Worm (Caenorhabditis elegans): ENCODE results near the gene hcf-1.

hcf-1 gene

DNA sequence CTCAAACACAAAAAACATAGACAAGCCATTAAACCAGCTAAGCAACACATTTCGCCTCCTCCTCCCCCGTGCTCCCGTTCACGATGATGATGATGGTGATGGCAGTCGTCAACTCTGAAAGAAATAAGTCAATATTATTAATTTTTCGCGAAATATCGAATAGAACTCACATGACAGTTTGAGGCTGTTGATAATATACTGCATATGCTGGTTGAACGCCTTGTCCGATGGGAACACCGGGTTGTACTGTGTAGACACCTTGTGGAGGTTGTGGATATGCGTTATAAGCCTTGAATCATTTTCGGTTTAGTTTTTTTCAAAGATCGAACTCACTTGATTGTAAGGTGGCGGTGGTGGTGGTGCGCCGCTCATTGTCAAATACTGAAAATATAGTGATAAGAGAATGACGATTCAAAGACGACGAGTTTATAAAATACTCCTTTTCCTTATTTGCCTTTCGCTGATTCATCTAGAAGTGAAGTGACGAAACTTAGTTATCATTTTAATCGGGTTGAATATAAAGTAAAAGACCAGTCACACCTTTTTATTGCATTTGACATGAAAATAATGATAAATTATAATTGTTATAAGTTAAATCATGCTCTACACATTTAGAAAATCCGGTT lies 17.9 kb upstream of the hcf-1 start, which contains the start of gene C33H5.13 (continued):
- TF ChIP-seq fkh-10 (GFP tag; optimal IDR thresholded peaks at IDR 0.05): no peak
- no peak for TF ChIP-seq fkh-2 (tag; optimal IDR thresholded peaks at IDR 0.05)

- no peak for TF ChIP-seq ZK546.5 (tag; optimal IDR thresholded peaks at IDR 0.05)
- TF ChIP-seq hmg-11 (tag; optimal IDR thresholded peaks at IDR 0.05): peak; percentile 66
- peak; percentile 98 for TF ChIP-seq lin-39 (tag; optimal IDR thresholded peaks at IDR 0.05)
- no peak for TF ChIP-seq ceh-9 (tag; optimal IDR thresholded peaks at IDR 0.05)
- no peak for TF ChIP-seq tbx-2 (tag; optimal IDR thresholded peaks at IDR 0.05)
- peak; percentile 96 for TF ChIP-seq egl-5 (tag; optimal IDR thresholded peaks at IDR 0.05)
- no peak for TF ChIP-seq fkh-2 (tag; optimal IDR thresholded peaks at IDR 0.05)
- no peak for TF ChIP-seq mdl-1 (tag; optimal IDR thresholded peaks at IDR 0.05)
- peak; percentile 4 for TF ChIP-seq nhr-77 (tag; optimal IDR thresholded peaks at IDR 0.05)
- TF ChIP-seq nhr-43 (tag; optimal IDR thresholded peaks at IDR 0.05; ENCODE audit: poor library complexity, severe bottlenecking): peak; percentile 64
- peak; percentile 73 for TF ChIP-seq nhr-23 (tag; optimal IDR thresholded peaks at IDR 0.05)
- TF ChIP-seq jun-1 (tag; optimal IDR thresholded peaks at IDR 0.05): peak; percentile 59
- no peak for TF ChIP-seq sea-2 (GFP tag; optimal IDR thresholded peaks at IDR 0.05)
- TF ChIP-seq ceh-16 (tag; optimal IDR thresholded peaks at IDR 0.05): no peak
- peak; percentile 44 for TF ChIP-seq pqm-1 (tag; optimal IDR thresholded peaks at IDR 0.05)
- peak; percentile 90 for TF ChIP-seq skn-1 (tag; optimal IDR thresholded peaks at IDR 0.05)
- TF ChIP-seq lsy-12 (tag; optimal IDR thresholded peaks at IDR 0.05): peak; percentile 58
- peak; percentile 40 for TF ChIP-seq ceh-28 (tag; optimal IDR thresholded peaks at IDR 0.05)
- TF ChIP-seq fkh-10 (GFP tag; optimal IDR thresholded peaks at IDR 0.05): no peak
- no peak for TF ChIP-seq aly-2 (tag; optimal IDR thresholded peaks at IDR 0.05)
- TF ChIP-seq ztf-4 (tag; optimal IDR thresholded peaks at IDR 0.05): no peak
- peak; percentile 97 for TF ChIP-seq pha-4 (tag; optimal IDR thresholded peaks at IDR 0.05)
- peak; percentile 82 for TF ChIP-seq snpc-4 (tag; optimal IDR thresholded peaks at IDR 0.05)
- TF ChIP-seq nhr-28 (tag; optimal IDR thresholded peaks at IDR 0.05): no peak
- TF ChIP-seq R02D3.7 (tag; optimal IDR thresholded peaks at IDR 0.05): peak; percentile 68
- peak; percentile 97 for TF ChIP-seq lin-15B (tag; optimal IDR thresholded peaks at IDR 0.05)
- no peak for TF ChIP-seq zag-1 (tag; optimal IDR thresholded peaks at IDR 0.05)
- TF ChIP-seq eor-1 (tag; optimal IDR thresholded peaks at IDR 0.05): no peak
- TF ChIP-seq daf-12 (tag; optimal IDR thresholded peaks at IDR 0.05): no peak
- TF ChIP-seq egl-27 (tag; optimal IDR thresholded peaks at IDR 0.05): peak; percentile 9
- no peak for TF ChIP-seq unc-39 (tag; optimal IDR thresholded peaks at IDR 0.05)
- TF ChIP-seq unc-62 (GFP tag; optimal IDR thresholded peaks at IDR 0.05): peak; percentile 28
- TF ChIP-seq elt-2 (tag; optimal IDR thresholded peaks at IDR 0.05): peak; percentile 65
- TF ChIP-seq ama-1 (optimal IDR thresholded peaks at IDR 0.05): peak; percentile 75
- no peak for TF ChIP-seq ceh-82 (tag; optimal IDR thresholded peaks at IDR 0.05)
- TF ChIP-seq elt-1 (tag; optimal IDR thresholded peaks at IDR 0.05): peak; percentile 57
- TF ChIP-seq nhr-11 (tag; optimal IDR thresholded peaks at IDR 0.05): peak; percentile 28
- peak; percentile 98 for TF ChIP-seq nfya-1 (tag; optimal IDR thresholded peaks at IDR 0.05; ENCODE audit: insufficient read depth)
- peak; percentile 78 for TF ChIP-seq nhr-25 (tag; optimal IDR thresholded peaks at IDR 0.05)
These were observed 16.9 kb upstream of the hcf-1 start, which contains the start of gene rsp-6 for ce11 chrIV:7790801-7791588. Gene rsp-6 (minus strand): TSS chrIV:7791229.

- TF ChIP-seq unc-39 (tag; optimal IDR thresholded peaks at IDR 0.05) (no peak), ceh-9 (tag; optimal IDR thresholded peaks at IDR 0.05) (no peak), snpc-4 (tag; optimal IDR thresholded peaks at IDR 0.05) (no peak), elt-2 (tag; optimal IDR thresholded peaks at IDR 0.05) (no peak), pha-4 (tag; optimal IDR thresholded peaks at IDR 0.05) (no peak), R02D3.7 (tag; optimal IDR thresholded peaks at IDR 0.05) (no peak), nfya-1 (tag; optimal IDR thresholded peaks at IDR 0.05; ENCODE audit: insufficient read depth) (no peak), ztf-4 (tag; optimal IDR thresholded peaks at IDR 0.05) (no peak), skn-1 (tag; optimal IDR thresholded peaks at IDR 0.05) (no peak), aly-2 (tag; optimal IDR thresholded peaks at IDR 0.05) (no peak), nhr-12 (tag; optimal IDR thresholded peaks at IDR 0.05) (no peak), lin-39 (tag; optimal IDR thresholded peaks at IDR 0.05) (no peak), nhr-237 (tag; optimal IDR thresholded peaks at IDR 0.05) (no peak), nhr-11 (tag; optimal IDR thresholded peaks at IDR 0.05) (no peak), fos-1 (tag; optimal IDR thresholded peaks at IDR 0.05) (no peak), egl-5 (tag; optimal IDR thresholded peaks at IDR 0.05) (no peak), elt-3 (tag; optimal IDR thresholded peaks at IDR 0.05) (no peak), jun-1 (tag; optimal IDR thresholded peaks at IDR 0.05) (no peak), hmg-11 (tag; optimal IDR thresholded peaks at IDR 0.05) (no peak)
These were observed 16.1 kb upstream of the hcf-1 start for ce11 chrIV:7790151-7790691.
